Worm (Caenorhabditis elegans) whole organism, L3 larva: ENCODE measurements around the gene Y55F3C.10.

Experiments used
- ama-1 ChIP-seq: fragments of 150-350 bp; optimal IDR thresholded peaks from 2 replicates; lab custom pipeline; 2018
- ceh-28 ChIP-seq: fragments of 150-350 bp; optimal IDR thresholded peaks from 2 replicates; lab custom pipeline; 2014; ENCODE audit warnings: missing biosample characterization, missing genetic modification reagents, missing genetic modification characterization
- ceh-82 ChIP-seq: fragments of 150-350 bp; optimal IDR thresholded peaks from 2 replicates; lab custom pipeline; 2014; ENCODE audit warnings: missing biosample characterization, missing genetic modification characterization
- egl-5 ChIP-seq: fragments of 150-350 bp; optimal IDR thresholded peaks from 2 replicates; lab custom pipeline; 2017; ENCODE audit warnings: missing biosample characterization, missing genetic modification reagents, missing genetic modification characterization, inconsistent platforms
- elt-1 ChIP-seq: fragments of 150-350 bp; optimal IDR thresholded peaks from 2 replicates; lab custom pipeline; 2014; ENCODE audit warnings: missing biosample characterization, missing genetic modification characterization
- elt-2 ChIP-seq: sonication (generic microtip); optimal IDR thresholded peaks from 2 replicates; lab custom pipeline; 2016; ENCODE audit warnings: missing genetic modification reagents, mild to moderate bottlenecking, missing genetic modification characterization, missing compliant biosample characterization
- fkh-10 ChIP-seq: sonication (generic microtip); optimal IDR thresholded peaks from 2 replicates; lab custom pipeline; 2017; ENCODE audit warnings: missing biosample characterization, missing genetic modification reagents, missing genetic modification characterization
- hmg-11 ChIP-seq: sonication (generic microtip); optimal IDR thresholded peaks from 2 replicates; lab custom pipeline; 2016; ENCODE audit warnings: missing genetic modification characterization, missing compliant biosample characterization
- lin-15B ChIP-seq: fragments of 150-350 bp; optimal IDR thresholded peaks from 2 replicates; lab custom pipeline; 2014; ENCODE audit warnings: missing biosample characterization, missing genetic modification characterization
- mdl-1 ChIP-seq: fragments of 150-350 bp; optimal IDR thresholded peaks from 2 replicates; lab custom pipeline; 2014; ENCODE audit warnings: missing biosample characterization, missing genetic modification characterization
- nhr-67 ChIP-seq: fragments of 150-350 bp; optimal IDR thresholded peaks from 2 replicates; lab custom pipeline; 2014; ENCODE audit warnings: missing biosample characterization, missing genetic modification characterization
- nhr-76 ChIP-seq: fragments of 150-350 bp; sonication (generic microtip); optimal IDR thresholded peaks from 5 replicates; lab custom pipeline; 2014; ENCODE audit warnings: missing biosample characterization, missing genetic modification characterization
- nhr-77 ChIP-seq: fragments of 150-350 bp; optimal IDR thresholded peaks from 2 replicates; lab custom pipeline; 2014; ENCODE audit warnings: missing biosample characterization, missing genetic modification characterization
- pqm-1 ChIP-seq: fragments of 150-350 bp; optimal IDR thresholded peaks from 2 replicates; lab custom pipeline; 2017; ENCODE audit warnings: missing biosample characterization, missing genetic modification characterization, inconsistent platforms
- skn-1 ChIP-seq: fragments of 150-350 bp; optimal IDR thresholded peaks from 2 replicates; lab custom pipeline; 2014; ENCODE audit warnings: missing biosample characterization, missing genetic modification characterization
- unc-39 ChIP-seq: sonication (generic microtip); optimal IDR thresholded peaks from 4 replicates; lab custom pipeline; 2017; ENCODE audit warnings: missing biosample characterization, missing genetic modification characterization

Y55F3C.10 gene

DNA sequence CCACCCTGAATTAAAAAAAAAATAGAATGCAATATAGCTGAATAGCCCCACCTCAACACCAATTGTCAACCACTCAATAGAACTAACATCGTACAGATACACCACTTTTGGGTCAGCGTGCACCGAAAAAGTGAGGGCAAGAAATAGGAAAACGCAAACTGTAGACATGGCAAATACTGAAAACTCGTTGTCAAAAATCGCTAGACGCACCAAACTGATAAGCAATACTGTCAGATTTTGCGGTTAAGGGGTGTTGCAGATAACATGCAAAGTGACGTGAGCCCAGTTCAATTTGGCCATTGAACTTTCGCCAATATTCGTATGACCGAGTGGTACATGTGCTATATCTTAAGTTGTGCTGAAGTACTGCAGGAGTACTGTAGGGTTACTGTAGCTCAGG is 45.9 kb downstream of the Y55F3C.10 start, which contains the start of gene K11H12.3:
Gene K11H12.3 (minus strand): TSS at position 168 of the 400 bp plus-strand sequence.
- peak; percentile 47 for TF ChIP-seq elt-2
- peak; percentile 26 for TF ChIP-seq pqm-1
- no peak for TF ChIP-seq fkh-10
- TF ChIP-seq, all 47 proteins: peak for 2

DNA sequence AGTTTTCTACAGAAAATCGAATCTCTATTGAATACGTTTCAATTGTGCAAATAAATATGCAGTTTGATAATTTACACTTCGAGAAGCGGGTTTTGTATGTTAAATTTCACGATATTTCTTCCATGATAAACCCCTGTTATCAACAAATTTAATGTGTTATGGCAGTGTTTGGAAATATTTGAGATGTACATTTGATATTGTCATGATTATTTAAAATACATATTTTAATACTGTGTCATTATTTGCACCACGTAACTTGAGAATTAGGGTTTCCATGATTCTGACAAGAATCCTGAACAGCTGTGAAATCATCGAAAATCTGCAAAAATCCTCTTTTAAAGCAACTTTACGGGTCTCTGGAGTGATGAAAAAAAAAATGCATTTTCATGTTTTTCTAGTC is 48.8 kb downstream of the Y55F3C.10 start, which contains the start of gene K11H12.11:
Gene K11H12.11 (minus strand): TSS at position 101 of the 400 bp plus-strand sequence.
- no peak for TF ChIP-seq fkh-10
- no peak for TF ChIP-seq nhr-77 (tag; lab: Kevin White, UChicago)
- no peak for TF ChIP-seq elt-1 (tag; lab: Kevin White, UChicago)
- no peak for TF ChIP-seq mdl-1
- TF ChIP-seq hmg-11 (tag; lab: Kevin White, UChicago), result no peak
- no peak for TF ChIP-seq lin-15B (tag; lab: Kevin White, UChicago)
- TF ChIP-seq nhr-76 (tag; lab: Kevin White, UChicago), result no peak
- TF ChIP-seq skn-1 (tag; lab: Kevin White, UChicago), result no peak
- TF ChIP-seq unc-39, result no peak
- TF ChIP-seq ceh-82, result no peak
- TF ChIP-seq egl-5 (tag; lab: Kevin White, UChicago), result no peak
- TF ChIP-seq ama-1 (lab: Kevin White, UChicago), result no peak
- no peak for TF ChIP-seq ceh-28 (tag; lab: Kevin White, UChicago)
- no peak for TF ChIP-seq nhr-67
